Worm (Caenorhabditis elegans): ENCODE results near the gene mstr-2.
A peak's percentile ranks its signal among the peaks of the same experiment; 100 is the strongest.

The mstr-2 gene

ce11 chrIII:4508064-4508905, 39.4 kb downstream of the mstr-2 start, which contains the start of the genes cct-5 and F25F2.1:
TSS of gene cct-5 (minus strand) at chrIII:4508114.
TSS of gene F25F2.1 (plus strand) at chrIII:4508855.
- TF ChIP-seq mab-5 (tag; optimal IDR thresholded peaks at IDR 0.05) (no peak), lsy-2 (tag; optimal IDR thresholded peaks at IDR 0.05) (peak; percentile 91), ceh-83 (GFP tag; optimal IDR thresholded peaks at IDR 0.05) (no peak), hlh-1 (tag; optimal IDR thresholded peaks at IDR 0.05) (no peak), nhr-12 (tag; optimal IDR thresholded peaks at IDR 0.05) (no peak), sem-2 (GFP tag; optimal IDR thresholded peaks at IDR 0.05) (no peak), zip-8 (tag; optimal IDR thresholded peaks at IDR 0.05) (no peak), drap-1 (GFP tag; optimal IDR thresholded peaks at IDR 0.05) (peak; percentile 8), ceh-43 (GFP tag; optimal IDR thresholded peaks at IDR 0.05) (no peak), ces-1 (GFP tag; optimal IDR thresholded peaks at IDR 0.05) (peak; percentile 57), nhr-2 (tag; optimal IDR thresholded peaks at IDR 0.05) (no peak), unc-120 (tag; optimal IDR thresholded peaks at IDR 0.05; ENCODE audit: poor library complexity, severe bottlenecking) (no peak), mep-1 (tag; optimal IDR thresholded peaks at IDR 0.05) (peak; percentile 85), blmp-1 (tag; optimal IDR thresholded peaks at IDR 0.05) (no peak), bed-3 (GFP tag; optimal IDR thresholded peaks at IDR 0.05) (no peak), pha-4 (tag; optimal IDR thresholded peaks at IDR 0.05) (peak; percentile 30), mls-2 (tag; optimal IDR thresholded peaks at IDR 0.05) (no peak), unc-39 (tag; optimal IDR thresholded peaks at IDR 0.05) (no peak), elt-3 (tag; optimal IDR thresholded peaks at IDR 0.05) (no peak), lin-32 (GFP tag; optimal IDR thresholded peaks at IDR 0.05) (no peak), M03D4.4 (tag; optimal IDR thresholded peaks at IDR 0.05) (no peak), nhr-76 (tag; optimal IDR thresholded peaks at IDR 0.05) (no peak), ham-2 (GFP tag; optimal IDR thresholded peaks at IDR 0.05) (no peak), tbx-8 (GFP tag; optimal IDR thresholded peaks at IDR 0.05) (no peak), nhr-237 (tag; optimal IDR thresholded peaks at IDR 0.05) (peak; percentile 65), nhr-28 (tag; optimal IDR thresholded peaks at IDR 0.05) (no peak), unc-62 (GFP tag; optimal IDR thresholded peaks at IDR 0.05) (peak; percentile 34), ztf-11 (tag; optimal IDR thresholded peaks at IDR 0.05) (no peak), cnd-1 (tag; optimal IDR thresholded peaks at IDR 0.05) (peak; percentile 7), flh-1 (GFP tag; optimal IDR thresholded peaks at IDR 0.05) (no peak), lin-13 (tag; optimal IDR thresholded peaks at IDR 0.05) (peak; percentile 50), snpc-4 (tag; optimal IDR thresholded peaks at IDR 0.05) (no peak), ceh-39 (tag; optimal IDR thresholded peaks at IDR 0.05) (no peak), sptf-1 (tag; optimal IDR thresholded peaks at IDR 0.05) (no peak), elt-1 (tag; optimal IDR thresholded peaks at IDR 0.05; ENCODE audit: borderline replicate concordance, insufficient read depth) (no peak)

- TF ChIP-seq cnd-1 (tag; optimal IDR thresholded peaks at IDR 0.05) (peak; percentile 31), ces-1 (GFP tag; optimal IDR thresholded peaks at IDR 0.05) (peak; percentile 14), pha-4 (tag; optimal IDR thresholded peaks at IDR 0.05) (peak; percentile 6), drap-1 (GFP tag; optimal IDR thresholded peaks at IDR 0.05) (peak; percentile 23), unc-120 (tag; optimal IDR thresholded peaks at IDR 0.05; ENCODE audit: poor library complexity, severe bottlenecking) (peak; percentile 25), bed-3 (GFP tag; optimal IDR thresholded peaks at IDR 0.05) (no peak), ceh-83 (GFP tag; optimal IDR thresholded peaks at IDR 0.05) (no peak), mls-2 (tag; optimal IDR thresholded peaks at IDR 0.05) (peak; percentile 62)
Observed at ce11 chrIII:4513926-4514325, 45.0 kb downstream of the mstr-2 start.

- TF ChIP-seq unc-39 (tag; optimal IDR thresholded peaks at IDR 0.05): no peak
- no peak for TF ChIP-seq lsy-2 (tag; optimal IDR thresholded peaks at IDR 0.05)
- peak; percentile 64 for TF ChIP-seq nhr-2 (tag; optimal IDR thresholded peaks at IDR 0.05)
- no peak for TF ChIP-seq flh-1 (GFP tag; optimal IDR thresholded peaks at IDR 0.05)
- TF ChIP-seq pha-4 (tag; optimal IDR thresholded peaks at IDR 0.05): no peak
- no peak for TF ChIP-seq M03D4.4 (tag; optimal IDR thresholded peaks at IDR 0.05)
- no peak for TF ChIP-seq sem-2 (GFP tag; optimal IDR thresholded peaks at IDR 0.05)
- TF ChIP-seq unc-120 (tag; optimal IDR thresholded peaks at IDR 0.05; ENCODE audit: poor library complexity, severe bottlenecking): no peak
- TF ChIP-seq zip-8 (tag; optimal IDR thresholded peaks at IDR 0.05): peak; percentile 84
- TF ChIP-seq cnd-1 (tag; optimal IDR thresholded peaks at IDR 0.05): no peak
- no peak for TF ChIP-seq unc-62 (GFP tag; optimal IDR thresholded peaks at IDR 0.05)
- no peak for TF ChIP-seq ceh-83 (GFP tag; optimal IDR thresholded peaks at IDR 0.05)
- TF ChIP-seq lin-13 (tag; optimal IDR thresholded peaks at IDR 0.05): no peak
- peak; percentile 55 for TF ChIP-seq mep-1 (tag; optimal IDR thresholded peaks at IDR 0.05)
- TF ChIP-seq blmp-1 (tag; optimal IDR thresholded peaks at IDR 0.05): no peak
- no peak for TF ChIP-seq mls-2 (tag; optimal IDR thresholded peaks at IDR 0.05)
- peak; percentile 96 for TF ChIP-seq ces-1 (GFP tag; optimal IDR thresholded peaks at IDR 0.05)
- TF ChIP-seq bed-3 (GFP tag; optimal IDR thresholded peaks at IDR 0.05): no peak
- TF ChIP-seq drap-1 (GFP tag; optimal IDR thresholded peaks at IDR 0.05): no peak
- no peak for TF ChIP-seq nhr-237 (tag; optimal IDR thresholded peaks at IDR 0.05)
- no peak for TF ChIP-seq lin-32 (GFP tag; optimal IDR thresholded peaks at IDR 0.05)
- TF ChIP-seq sptf-1 (tag; optimal IDR thresholded peaks at IDR 0.05): no peak
- no peak for TF ChIP-seq tbx-8 (GFP tag; optimal IDR thresholded peaks at IDR 0.05)
- TF ChIP-seq ceh-39 (tag; optimal IDR thresholded peaks at IDR 0.05): peak; percentile 41
Observed at ce11 chrIII:4515173-4515572, 46.3 kb downstream of the mstr-2 start.

Data from whole organism, mixed stage, embryonic.